Fruit fly (Drosophila melanogaster) whole organism, embryonic: ENCODE results near the gene CG16727.

ENCODE experiments used
- Blimp-1 ChIP-seq: fragments of 200-800 bp; sonication (Bioruptor generic); optimal IDR thresholded peaks from 3 replicates; lab custom pipeline; 2018; ENCODE audit warnings: missing biosample characterization, missing genetic modification characterization, mild to moderate bottlenecking, moderate library complexity, missing genetic modification reagents
- CG10147 ChIP-seq: fragments of 200-800 bp; sonication (Bioruptor generic); optimal IDR thresholded peaks from 2 replicates; lab custom pipeline; 2019; ENCODE audit warnings: missing biosample characterization, mild to moderate bottlenecking, missing genetic modification characterization, moderate library complexity
- CG10209 ChIP-seq: fragments of 200-800 bp; sonication (Bioruptor generic); optimal IDR thresholded peaks from 3 replicates; lab custom pipeline; 2017; ENCODE audit warnings: missing biosample characterization, mild to moderate bottlenecking, missing genetic modification characterization, missing genetic modification reagents
- CG14860 ChIP-seq: fragments of 200-800 bp; sonication (Bioruptor generic); IDR thresholded peaks from 3 replicates; pipeline ENCODE4 v1.3.6; 2022; ENCODE audit warnings: missing biosample characterization, missing genetic modification characterization; ENCODE audit not compliant: partially characterized antibody
- CG15011 ChIP-seq: fragments of 200-800 bp; sonication (Bioruptor generic); optimal IDR thresholded peaks from 3 replicates; lab custom pipeline; 2018; ENCODE audit warnings: missing biosample characterization, mild to moderate bottlenecking, missing genetic modification characterization
- CG17912 ChIP-seq: fragments of 200-800 bp; sonication (Bioruptor generic); optimal IDR thresholded peaks from 2 replicates; lab custom pipeline; 2018; ENCODE audit warnings: missing biosample characterization, mild to moderate bottlenecking, missing genetic modification characterization
- CG2678 ChIP-seq: fragments of 200-800 bp; sonication (Bioruptor generic); optimal IDR thresholded peaks from 3 replicates; lab custom pipeline; 2019; ENCODE audit warnings: missing biosample characterization, mild to moderate bottlenecking, missing genetic modification characterization, moderate library complexity
- CG2889 ChIP-seq: fragments of 200-800 bp; sonication (Bioruptor generic); IDR thresholded peaks from 3 replicates; pipeline ENCODE4 v1.3.6; 2022; ENCODE audit warnings: missing biosample characterization, missing genetic modification characterization
- CG3281 ChIP-seq: fragments of 200-800 bp; sonication (Bioruptor generic); optimal IDR thresholded peaks from 3 replicates; lab custom pipeline; 2017; ENCODE audit warnings: missing biosample characterization, mild to moderate bottlenecking, missing genetic modification characterization
- CG33213 ChIP-seq: fragments of 200-800 bp; sonication (Bioruptor generic); optimal IDR thresholded peaks from 3 replicates; lab custom pipeline; 2016; ENCODE audit warnings: missing biosample characterization, missing genetic modification characterization
- CG34376 ChIP-seq: fragments of 200-800 bp; sonication (Bioruptor generic); optimal IDR thresholded peaks from 2 replicates; lab custom pipeline; 2018; ENCODE audit warnings: missing biosample characterization, mild to moderate bottlenecking, missing genetic modification characterization
- CG3995 ChIP-seq: fragments of 200-800 bp; sonication (Bioruptor generic); optimal IDR thresholded peaks from 3 replicates; lab custom pipeline; 2016; ENCODE audit warnings: missing biosample characterization, missing genetic modification characterization
- CG4424 ChIP-seq: fragments of 200-800 bp; sonication (Bioruptor generic); optimal IDR thresholded peaks from 3 replicates; lab custom pipeline; 2016; ENCODE audit warnings: missing biosample characterization, missing genetic modification characterization
- CG4820 ChIP-seq: fragments of 200-800 bp; sonication (Bioruptor generic); optimal IDR thresholded peaks from 3 replicates; lab custom pipeline; 2016; ENCODE audit warnings: missing biosample characterization, missing genetic modification characterization
- CG5245 ChIP-seq: fragments of 200-800 bp; sonication (Bioruptor generic); optimal IDR thresholded peaks from 3 replicates; lab custom pipeline; 2016; ENCODE audit warnings: missing biosample characterization, missing genetic modification characterization
- CG5953 ChIP-seq: fragments of 200-800 bp; sonication (Bioruptor generic); IDR thresholded peaks from 2 replicates; pipeline ENCODE4 v1.3.6; 2022; ENCODE audit warnings: missing biosample characterization, missing genetic modification characterization
- CG6175 ChIP-seq: fragments of 200-800 bp; sonication (Bioruptor generic); IDR thresholded peaks from 3 replicates; pipeline ENCODE4 v1.3.6; 2022; ENCODE audit warnings: missing biosample characterization, missing genetic modification characterization
- CG6272 ChIP-seq: fragments of 200-800 bp; sonication (Bioruptor generic); IDR thresholded peaks from 2 replicates; pipeline ENCODE4 v1.3.6; 2022; ENCODE audit warnings: missing biosample characterization, missing genetic modification characterization
- CG6854 ChIP-seq: fragments of 200-800 bp; sonication (Bioruptor generic); optimal IDR thresholded peaks from 3 replicates; lab custom pipeline; 2017; ENCODE audit warnings: missing biosample characterization, mild to moderate bottlenecking, missing genetic modification characterization
- CG7271 ChIP-seq: fragments of 200-800 bp; sonication (Bioruptor generic); optimal IDR thresholded peaks from 2 replicates; lab custom pipeline; 2018; ENCODE audit warnings: missing biosample characterization, mild to moderate bottlenecking, missing genetic modification characterization, moderate library complexity
- CG7928 ChIP-seq: fragments of 200-800 bp; sonication (Bioruptor generic); optimal IDR thresholded peaks from 2 replicates; lab custom pipeline; 2017; ENCODE audit warnings: missing biosample characterization, mild to moderate bottlenecking, missing genetic modification characterization
- CG8290 ChIP-seq, 3 experiments: fragments of 200-800 bp; sonication (Bioruptor generic); optimal IDR thresholded peaks; 2 replicates each; lab custom pipeline; 2016 to 2019; ENCODE audit warnings: missing biosample characterization in 3 of 3, missing genetic modification characterization in 3 of 3, mild to moderate bottlenecking in 2 of 3, moderate library complexity in 1 of 3
- Doc3 ChIP-seq: fragments of 200-800 bp; sonication (Bioruptor generic); IDR thresholded peaks from 3 replicates; pipeline ENCODE4 v1.3.6; 2022; ENCODE audit warnings: missing biosample characterization, missing genetic modification characterization; ENCODE audit not compliant: partially characterized antibody
- ERR ChIP-seq: fragments of 200-800 bp; sonication (Bioruptor generic); optimal IDR thresholded peaks from 2 replicates; lab custom pipeline; 2016; ENCODE audit warnings: missing biosample characterization, missing genetic modification characterization
- Ets97D ChIP-seq: fragments of 200-800 bp; sonication (Bioruptor generic); optimal IDR thresholded peaks from 3 replicates; lab custom pipeline; 2016; ENCODE audit warnings: missing biosample characterization, missing genetic modification characterization
- Fer2 ChIP-seq: fragments of 200-800 bp; sonication (Bioruptor generic); optimal IDR thresholded peaks from 2 replicates; lab custom pipeline; 2018; ENCODE audit warnings: missing biosample characterization, mild to moderate bottlenecking, missing genetic modification characterization, moderate library complexity
- H15 ChIP-seq: fragments of 200-800 bp; sonication (Bioruptor generic); IDR thresholded peaks from 3 replicates; pipeline ENCODE4 v1.3.6; 2022; ENCODE audit warnings: missing biosample characterization, missing genetic modification characterization
- HHEX ChIP-seq: fragments of 200-800 bp; sonication (Bioruptor generic); optimal IDR thresholded peaks from 3 replicates; lab custom pipeline; 2017; ENCODE audit warnings: missing biosample characterization, mild to moderate bottlenecking, missing genetic modification characterization, missing genetic modification reagents
- Hand ChIP-seq: fragments of 200-800 bp; sonication (Bioruptor generic); optimal IDR thresholded peaks from 2 replicates; lab custom pipeline; 2017; ENCODE audit warnings: mild to moderate bottlenecking, missing biosample characterization, missing genetic modification reagents, missing genetic modification characterization
- Mad ChIP-seq: fragments of 200-800 bp; sonication (Bioruptor generic); optimal IDR thresholded peaks from 2 replicates; lab custom pipeline; 2016; ENCODE audit warnings: missing biosample characterization, missing genetic modification characterization
- Nf-YA ChIP-seq: fragments of 200-800 bp; sonication (Bioruptor generic); IDR thresholded peaks from 2 replicates; pipeline ENCODE4 v1.3.6; 2022; ENCODE audit warnings: missing biosample characterization, missing genetic modification characterization
- Sry-β ChIP-seq: fragments of 200-800 bp; sonication (Bioruptor generic); optimal IDR thresholded peaks from 2 replicates; lab custom pipeline; 2018; ENCODE audit warnings: missing biosample characterization, mild to moderate bottlenecking, missing genetic modification characterization, moderate library complexity
- TFAM ChIP-seq: fragments of 200-800 bp; sonication (Bioruptor generic); optimal IDR thresholded peaks from 2 replicates; lab custom pipeline; 2017; ENCODE audit warnings: missing biosample characterization, missing genetic modification characterization, inconsistent platforms
- al ChIP-seq: fragments of 200-800 bp; sonication (Bioruptor generic); IDR thresholded peaks from 2 replicates; pipeline ENCODE4 v1.3.6; 2022; ENCODE audit warnings: missing biosample characterization, missing genetic modification characterization
- ash1 ChIP-seq: fragments of 200-800 bp; sonication (Bioruptor generic); optimal IDR thresholded peaks from 2 replicates; lab custom pipeline; 2018; ENCODE audit warnings: missing biosample characterization, mild to moderate bottlenecking, missing genetic modification characterization
- croc ChIP-seq: fragments of 200-800 bp; sonication (Bioruptor generic); conservative IDR thresholded peaks from 3 replicates; pipeline ENCODE4 v1.3.6; 2022; ENCODE audit warnings: missing biosample characterization, missing genetic modification characterization
- dati ChIP-seq: fragments of 200-800 bp; sonication (Bioruptor generic); IDR thresholded peaks from 2 replicates; pipeline ENCODE4 v1.3.6; 2022; ENCODE audit warnings: missing biosample characterization, missing genetic modification characterization
- dysf ChIP-seq: fragments of 200-800 bp; sonication (Bioruptor generic); IDR thresholded peaks from 3 replicates; pipeline ENCODE4 v1.3.6; 2022; ENCODE audit warnings: missing biosample characterization, missing genetic modification characterization
- en ChIP-seq: fragments of 200-800 bp; sonication (Bioruptor generic); optimal IDR thresholded peaks from 2 replicates; lab custom pipeline; 2016; ENCODE audit warnings: missing biosample characterization, missing genetic modification characterization
- ewg ChIP-seq: fragments of 200-800 bp; sonication (Bioruptor generic); optimal IDR thresholded peaks from 3 replicates; lab custom pipeline; 2017; ENCODE audit warnings: mild to moderate bottlenecking, missing biosample characterization, missing genetic modification reagents, missing genetic modification characterization
- gce ChIP-seq: fragments of 200-800 bp; sonication (Bioruptor generic); IDR thresholded peaks from 3 replicates; pipeline ENCODE4 v1.3.6; 2022; ENCODE audit warnings: missing biosample characterization, missing genetic modification characterization
- gsb ChIP-seq: fragments of 200-800 bp; sonication (Bioruptor generic); IDR thresholded peaks from 2 replicates; pipeline ENCODE4 v1.3.6; 2022; ENCODE audit warnings: missing biosample characterization, missing genetic modification characterization
- lilli ChIP-seq: fragments of 200-800 bp; sonication (Bioruptor generic); optimal IDR thresholded peaks from 3 replicates; lab custom pipeline; 2016; ENCODE audit warnings: missing biosample characterization, missing genetic modification characterization
- mirr ChIP-seq: fragments of 200-800 bp; sonication (Bioruptor generic); optimal IDR thresholded peaks from 3 replicates; lab custom pipeline; 2018; ENCODE audit warnings: missing biosample characterization, mild to moderate bottlenecking, missing genetic modification characterization
- onecut ChIP-seq: fragments of 200-800 bp; sonication (Bioruptor generic); IDR thresholded peaks from 2 replicates; pipeline ENCODE4 v1.3.6; 2022; ENCODE audit warnings: missing biosample characterization, missing genetic modification characterization
- peb ChIP-seq: fragments of 200-800 bp; sonication (Bioruptor generic); IDR thresholded peaks from 2 replicates; pipeline ENCODE4 v1.3.6; 2022; ENCODE audit warnings: missing biosample characterization, missing genetic modification characterization
- seq ChIP-seq: fragments of 200-800 bp; sonication (Bioruptor generic); IDR thresholded peaks from 2 replicates; pipeline ENCODE4 v1.3.6; 2022; ENCODE audit warnings: missing biosample characterization, missing genetic modification characterization
- ssp ChIP-seq: fragments of 200-800 bp; sonication (Bioruptor generic); IDR thresholded peaks from 2 replicates; pipeline ENCODE4 v1.3.6; 2022; ENCODE audit warnings: missing biosample characterization, missing genetic modification characterization
- zfh1 ChIP-seq: fragments of 200-800 bp; sonication (Bioruptor generic); IDR thresholded peaks from 3 replicates; pipeline ENCODE4 v1.3.6; 2022; ENCODE audit warnings: missing biosample characterization, missing genetic modification characterization
- zfh2 ChIP-seq: fragments of 200-800 bp; sonication (Bioruptor generic); optimal IDR thresholded peaks from 2 replicates; lab custom pipeline; 2016; ENCODE audit warnings: missing biosample characterization, missing genetic modification characterization

Gene CG16727

dm6 chr3R:19584818-19585217, 28.4 kb upstream of the CG16727 start (continued):
- TF ChIP-seq CG5245 = peak; percentile 45
- peak; percentile 44; the same call in 2 of the 3 replicates for TF ChIP-seq croc (GFP tag; lab: Robert Waterston, UW)
- TF ChIP-seq H15 (GFP tag; lab: Robert Waterston, UW) = peak; percentile 64; the same call in 1 of the 3 replicates
- peak; percentile 39; the same call in 1 of the 2 replicates for TF ChIP-seq ssp (GFP tag; lab: Robert Waterston, UW)
- no peak for TF ChIP-seq CG14860 (GFP tag; lab: Robert Waterston, UW)
- TF ChIP-seq CG6854 (GFP tag; lab: Kevin White, UChicago) = peak; percentile 84
- TF ChIP-seq al (GFP tag; lab: Robert Waterston, UW) = no peak
- no peak for TF ChIP-seq zfh2 (GFP tag; lab: Kevin White, UChicago)
- peak; percentile 75 for TF ChIP-seq Sry-β (GFP tag; lab: Kevin White, UChicago)
- TF ChIP-seq gsb (GFP tag; lab: Robert Waterston, UW) = no peak
- peak; percentile 92 for TF ChIP-seq CG10209 (GFP tag; lab: Kevin White, UChicago)
- peak; percentile 92 for TF ChIP-seq CG17912 (GFP tag; lab: Kevin White, UChicago)
- no peak for TF ChIP-seq CG6272 (GFP tag; lab: Robert Waterston, UW)
- TF ChIP-seq Nf-YA (GFP tag; lab: Robert Waterston, UW) = peak; percentile 75
- peak; percentile 82 for TF ChIP-seq TFAM
- peak; percentile 67 for TF ChIP-seq CG5953 (GFP tag; lab: Robert Waterston, UW)
- TF ChIP-seq CG4820 (GFP tag; lab: Kevin White, UChicago) = peak; percentile 68
- TF ChIP-seq zfh1 = peak; percentile 80
- peak; percentile 59; the same call in 2 of the 3 replicates for TF ChIP-seq dysf (GFP tag; lab: Robert Waterston, UW)
- TF ChIP-seq CG6175 = no peak
- peak; percentile 86 for TF ChIP-seq Blimp-1 (GFP tag; lab: Kevin White, UChicago)
- TF ChIP-seq Fer2 (tag; lab: Kevin White, UChicago) = peak; percentile 55
- TF ChIP-seq dati (GFP tag; lab: Robert Waterston, UW) = 0 out of 2 replicates have a peak, but pooled peaks have one; percentile 38
- TF ChIP-seq HHEX (GFP tag; lab: Kevin White, UChicago) = peak; percentile 91
- peak; percentile 69 for TF ChIP-seq Mad
- peak; percentile 29 for TF ChIP-seq ash1 (GFP tag; lab: Kevin White, UChicago)
- TF ChIP-seq Doc3 (GFP tag; lab: Robert Waterston, UW) = no peak
- peak; percentile 87 for TF ChIP-seq onecut (GFP tag; lab: Robert Waterston, UW)
- TF ChIP-seq en (GFP tag; lab: Kevin White, UChicago) = peak; percentile 76
- TF ChIP-seq CG3995 = no peak
- peak; percentile 29 for TF ChIP-seq lilli (GFP tag; lab: Kevin White, UChicago)
- peak; percentile 84 for TF ChIP-seq mirr (GFP tag; lab: Kevin White, UChicago)
- no peak for TF ChIP-seq ERR (GFP tag; lab: Kevin White, UChicago)
- TF ChIP-seq CG8290 (GFP tag; optimal IDR thresholded peaks at IDR 0.05; lab: Kevin White, UChicago) = peak; percentile 87
- TF ChIP-seq CG8290 (tag; optimal IDR thresholded peaks at IDR 0.05; lab: Kevin White, UChicago) = peak; percentile 86 to 94
- peak; percentile 22 for TF ChIP-seq Hand (GFP tag; lab: Kevin White, UChicago)
- peak; percentile 77 for TF ChIP-seq CG4424 (GFP tag; lab: Kevin White, UChicago)
- peak; percentile 69 for TF ChIP-seq ewg (GFP tag; lab: Kevin White, UChicago)
- peak; percentile 62; the same call in 1 of the 2 replicates for TF ChIP-seq peb (GFP tag; lab: Robert Waterston, UW)
- TF ChIP-seq CG34376 (GFP tag; lab: Kevin White, UChicago) = peak; percentile 50
- peak; percentile 74 for TF ChIP-seq CG7271 (tag; lab: Kevin White, UChicago)
- peak; percentile 85 for TF ChIP-seq CG2678 (tag; lab: Kevin White, UChicago)
- peak; percentile 71 for TF ChIP-seq seq (GFP tag; lab: Robert Waterston, UW)
- peak; percentile 56 for TF ChIP-seq CG10147 (GFP tag; lab: Kevin White, UChicago)
- TF ChIP-seq Ets97D (GFP tag; lab: Kevin White, UChicago) = peak; percentile 28
- TF ChIP-seq CG15011 = peak; percentile 90
- peak; percentile 77 for TF ChIP-seq CG3281 (GFP tag; lab: Kevin White, UChicago)
- TF ChIP-seq gce = peak; percentile 85
- no peak for TF ChIP-seq CG2889
- TF ChIP-seq CG33213 (GFP tag; lab: Kevin White, UChicago) = peak; percentile 86
- peak; percentile 48 for TF ChIP-seq CG7928 (GFP tag; lab: Kevin White, UChicago)
